Worm (Caenorhabditis elegans) whole organism, mixed stage, embryonic: Measurements from ENCODE around the gene srt-22.

Experiments
- M03D4.4 ChIP-seq: sonication (generic microtip); optimal IDR thresholded peaks from 2 replicates; lab custom pipeline; 2017; ENCODE audit warnings: mild to moderate bottlenecking, missing genetic modification characterization, missing compliant biosample characterization
- blmp-1 ChIP-seq: fragments of 150-350 bp; optimal IDR thresholded peaks from 2 replicates; lab custom pipeline; 2014; ENCODE audit warnings: missing biosample characterization, missing genetic modification characterization
- ceh-83 ChIP-seq: fragments of 200-800 bp; sonication (Bioruptor generic); optimal IDR thresholded peaks from 2 replicates; lab custom pipeline; 2018; ENCODE audit warnings: mild to moderate bottlenecking, missing genetic modification characterization, missing compliant biosample characterization
- elt-1 ChIP-seq: sonication (generic microtip); optimal IDR thresholded peaks from 2 replicates; lab custom pipeline; 2017; ENCODE audit warnings: missing genetic modification characterization, mild to moderate bottlenecking, missing compliant biosample characterization, antibody characterized with exemption, moderate library complexity, borderline replicate concordance; ENCODE audit not compliant: insufficient read depth
- lin-13 ChIP-seq: fragments of 150-350 bp; optimal IDR thresholded peaks from 2 replicates; lab custom pipeline; 2014; ENCODE audit warnings: missing biosample characterization, missing genetic modification characterization
- mab-5 ChIP-seq: fragments of 150-350 bp; optimal IDR thresholded peaks from 2 replicates; lab custom pipeline; 2014; ENCODE audit warnings: missing biosample characterization, missing genetic modification characterization
- nhr-237 ChIP-seq: fragments of 150-350 bp; optimal IDR thresholded peaks from 2 replicates; lab custom pipeline; 2014; ENCODE audit warnings: missing biosample characterization, missing genetic modification characterization
- nhr-28 ChIP-seq: fragments of 150-350 bp; optimal IDR thresholded peaks from 2 replicates; lab custom pipeline; 2014; ENCODE audit warnings: missing biosample characterization, missing genetic modification characterization
- pha-4 ChIP-seq: fragments of 150-350 bp; optimal IDR thresholded peaks from 2 replicates; lab custom pipeline; 2018; ENCODE audit warnings: missing biosample characterization, missing genetic modification reagents, missing genetic modification characterization
- snpc-4 ChIP-seq: fragments of 150-350 bp; optimal IDR thresholded peaks from 2 replicates; lab custom pipeline; 2014; ENCODE audit warnings: missing biosample characterization, missing genetic modification characterization
- unc-39 ChIP-seq: fragments of 150-350 bp; optimal IDR thresholded peaks from 2 replicates; lab custom pipeline; 2014; ENCODE audit warnings: missing biosample characterization, missing genetic modification characterization
- unc-62 ChIP-seq: fragments of 150-350 bp; optimal IDR thresholded peaks from 2 replicates; lab custom pipeline; 2014; ENCODE audit warnings: missing biosample characterization, missing genetic modification reagents, missing genetic modification characterization
- ztf-11 ChIP-seq: fragments of 150-350 bp; optimal IDR thresholded peaks from 2 replicates; lab custom pipeline; 2014; ENCODE audit warnings: missing biosample characterization, missing genetic modification characterization

ce11 chrV:15323417-15323816 lies 7.7 kb upstream of the srt-22 start:
- TF ChIP-seq pha-4 (tag; lab: Kevin White, UChicago), result no peak
- TF ChIP-seq lin-13, result no peak
- no peak for TF ChIP-seq elt-1 (tag; lab: Kevin White, UChicago)
- TF ChIP-seq blmp-1, result no peak
- TF ChIP-seq nhr-28 (tag; lab: Kevin White, UChicago), result no peak
- TF ChIP-seq unc-39, result no peak
- no peak for TF ChIP-seq nhr-237 (tag; lab: Kevin White, UChicago)
- no peak for TF ChIP-seq snpc-4 (tag; lab: Kevin White, UChicago)
- no peak for TF ChIP-seq unc-62
- TF ChIP-seq mab-5, result no peak
- TF ChIP-seq ceh-83 (GFP tag; lab: Kevin White, UChicago), result no peak
- TF ChIP-seq ztf-11 (tag; lab: Kevin White, UChicago), result no peak
- no peak for TF ChIP-seq M03D4.4 (tag; lab: Kevin White, UChicago)
